1 fruit fly cellular context compared by ENCODE assay signal in genomic region chr3R:26960496-26960895, dm6.
TF ChIP-seq lines count a peak whose summit lies in the region.

No protein-coding gene starts in this region.

TF ChIP-seq in whole organism, embryonic, 481 proteins besides CTCF, POLR2A, EP300 and RAD21 (continued from another document and continues in another):
- TF ChIP-seq Drgx (GFP tag; IDR thresholded peaks at IDR 0.05; lab: Robert Waterston, UW), result 0 out of 2 replicates have a peak, but pooled peaks have one; percentile 10
- TF ChIP-seq fd96Cb (tag; optimal IDR thresholded peaks at IDR 0.05; lab: Kevin White, UChicago), result no peak
- no peak for TF ChIP-seq Rfx (GFP tag; IDR thresholded peaks at IDR 0.05; lab: Robert Waterston, UW)
- no peak for TF ChIP-seq Dbx (GFP tag; IDR thresholded peaks at IDR 0.05; lab: Robert Waterston, UW)
- no peak for TF ChIP-seq CG12299 (tag; optimal IDR thresholded peaks at IDR 0.05; lab: Kevin White, UChicago)
- no peak for TF ChIP-seq CG4424 (GFP tag; optimal IDR thresholded peaks at IDR 0.05; lab: Kevin White, UChicago)
- no peak for TF ChIP-seq CG5180 (GFP tag; optimal IDR thresholded peaks at IDR 0.05; lab: Kevin White, UChicago)
- no peak for TF ChIP-seq CG5245 (GFP tag; optimal IDR thresholded peaks at IDR 0.05; lab: Kevin White, UChicago)
- TF ChIP-seq ro (GFP tag; IDR thresholded peaks at IDR 0.05; lab: Robert Waterston, UW), result no peak
- TF ChIP-seq CG1792 (GFP tag; optimal IDR thresholded peaks at IDR 0.05; lab: Kevin White, UChicago), result no peak
- TF ChIP-seq E2f2 (GFP tag; IDR thresholded peaks at IDR 0.05; lab: Robert Waterston, UW), result no peak
- TF ChIP-seq Atf3 (GFP tag; optimal IDR thresholded peaks at IDR 0.05; lab: Kevin White, UChicago), result no peak
- no peak for TF ChIP-seq h (optimal IDR thresholded peaks at IDR 0.05; lab: Kevin White, UChicago)
- no peak for TF ChIP-seq Opbp (GFP tag; IDR thresholded peaks at IDR 0.05; lab: Robert Waterston, UW; ENCODE audit: partially characterized antibody)
- TF ChIP-seq Stat92E (GFP tag; optimal IDR thresholded peaks at IDR 0.05; lab: Kevin White, UChicago), result no peak
- no peak for TF ChIP-seq Gug (GFP tag; IDR thresholded peaks at IDR 0.05; lab: Robert Waterston, UW)
- TF ChIP-seq prd (optimal IDR thresholded peaks at IDR 0.05; lab: Kevin White, UChicago), result no peak
- no peak for TF ChIP-seq prd (GFP tag; IDR thresholded peaks at IDR 0.05; lab: Robert Waterston, UW)
- peak; percentile 38 for TF ChIP-seq CG18599 (GFP tag; optimal IDR thresholded peaks at IDR 0.05; lab: Kevin White, UChicago)
- TF ChIP-seq jigr1 (GFP tag; IDR thresholded peaks at IDR 0.05; lab: Robert Waterston, UW), result no peak
- no peak for TF ChIP-seq hb (GFP tag; IDR thresholded peaks at IDR 0.05; lab: Robert Waterston, UW; ENCODE audit: partially characterized antibody)
- TF ChIP-seq CG15269 (tag; optimal IDR thresholded peaks at IDR 0.05; lab: Kevin White, UChicago), result no peak
- TF ChIP-seq hbn (GFP tag; IDR thresholded peaks at IDR 0.05; lab: Robert Waterston, UW; ENCODE audit: partially characterized antibody), result no peak
- TF ChIP-seq ara (GFP tag; IDR thresholded peaks at IDR 0.05; lab: Robert Waterston, UW), result no peak
- TF ChIP-seq H2.0 (GFP tag; IDR thresholded peaks at IDR 0.05; lab: Robert Waterston, UW), result no peak
- TF ChIP-seq otp (GFP tag; IDR thresholded peaks at IDR 0.05; lab: Robert Waterston, UW), result 0 out of 3 replicates have a peak, but pooled peaks have one; percentile 37
- no peak for TF ChIP-seq Sry-δ (GFP tag; optimal IDR thresholded peaks at IDR 0.05; lab: Kevin White, UChicago)
- no peak for TF ChIP-seq dmrt11E (tag; optimal IDR thresholded peaks at IDR 0.05; lab: Kevin White, UChicago)
- TF ChIP-seq chn (GFP tag; optimal IDR thresholded peaks at IDR 0.05; lab: Kevin White, UChicago), result no peak
- TF ChIP-seq CG13624 (GFP tag; optimal IDR thresholded peaks at IDR 0.05; lab: Kevin White, UChicago), result no peak
- TF ChIP-seq CG16815 (GFP tag; optimal IDR thresholded peaks at IDR 0.05; lab: Kevin White, UChicago), result no peak
- TF ChIP-seq lab (GFP tag; optimal IDR thresholded peaks at IDR 0.05; lab: Kevin White, UChicago), result no peak
- no peak for TF ChIP-seq CG7372 (GFP tag; IDR thresholded peaks at IDR 0.05; lab: Robert Waterston, UW)
- no peak for TF ChIP-seq odd (GFP tag; optimal IDR thresholded peaks at IDR 0.05; lab: Kevin White, UChicago)
- TF ChIP-seq CG18262 (tag; optimal IDR thresholded peaks at IDR 0.05; lab: Kevin White, UChicago), result no peak
- TF ChIP-seq br (optimal IDR thresholded peaks at IDR 0.05; lab: Kevin White, UChicago), result no peak
- peak; percentile 17; the same call in 1 of the 2 replicates for TF ChIP-seq unc-4 (GFP tag; IDR thresholded peaks at IDR 0.05; lab: Robert Waterston, UW; ENCODE audit: partially characterized antibody)
- no peak for TF ChIP-seq stc (GFP tag; IDR thresholded peaks at IDR 0.05; lab: Robert Waterston, UW)
- no peak for TF ChIP-seq ci (GFP tag; IDR thresholded peaks at IDR 0.05; lab: Robert Waterston, UW)
- no peak for TF ChIP-seq CG7987 (GFP tag; optimal IDR thresholded peaks at IDR 0.05; lab: Kevin White, UChicago)
- 0 out of 2 replicates have a peak, but pooled peaks have one; percentile 7 for TF ChIP-seq CG14441 (GFP tag; IDR thresholded peaks at IDR 0.05; lab: Robert Waterston, UW)
- no peak for TF ChIP-seq Deaf1 (tag; optimal IDR thresholded peaks at IDR 0.05; lab: Kevin White, UChicago)
- no peak for TF ChIP-seq disco-r (GFP tag; optimal IDR thresholded peaks at IDR 0.05; lab: Kevin White, UChicago)
- no peak for TF ChIP-seq ranshi (GFP tag; IDR thresholded peaks at IDR 0.05; lab: Robert Waterston, UW)
- TF ChIP-seq sisA (GFP tag; IDR thresholded peaks at IDR 0.05; lab: Robert Waterston, UW), result 0 out of 2 replicates have a peak, but pooled peaks have one; percentile 9
- TF ChIP-seq HLH3B (GFP tag; IDR thresholded peaks at IDR 0.05; lab: Robert Waterston, UW), result no peak
- no peak for TF ChIP-seq Gsc (GFP tag; IDR thresholded peaks at IDR 0.05; lab: Robert Waterston, UW)
- TF ChIP-seq Abd-B (GFP tag; optimal IDR thresholded peaks at IDR 0.05; lab: Kevin White, UChicago), result no peak
- TF ChIP-seq CG6654 (GFP tag; optimal IDR thresholded peaks at IDR 0.05; lab: Kevin White, UChicago), result no peak
- no peak for TF ChIP-seq CG6683 (GFP tag; optimal IDR thresholded peaks at IDR 0.05; lab: Kevin White, UChicago)
- peak; percentile 35; the same call in 1 of the 2 replicates for TF ChIP-seq CG9932 (GFP tag; IDR thresholded peaks at IDR 0.05; lab: Robert Waterston, UW)
- no peak for TF ChIP-seq tgo (GFP tag; IDR thresholded peaks at IDR 0.05; lab: Robert Waterston, UW)
- no peak for TF ChIP-seq CG32767 (GFP tag; IDR thresholded peaks at IDR 0.05; lab: Robert Waterston, UW)
- no peak for TF ChIP-seq aop (GFP tag; IDR thresholded peaks at IDR 0.05; lab: Robert Waterston, UW)
- TF ChIP-seq Hmx (GFP tag; optimal IDR thresholded peaks at IDR 0.05; lab: Kevin White, UChicago), result no peak
- peak; percentile 47 for TF ChIP-seq nerfin-1 (tag; optimal IDR thresholded peaks at IDR 0.05; lab: Kevin White, UChicago)
- TF ChIP-seq D (optimal IDR thresholded peaks at IDR 0.05; lab: Kevin White, UChicago), result no peak
- TF ChIP-seq D (GFP tag; optimal IDR thresholded peaks at IDR 0.05; lab: Kevin White, UChicago), result no peak
- TF ChIP-seq sens-2 (GFP tag; IDR thresholded peaks at IDR 0.05; lab: Robert Waterston, UW), result 0 out of 2 replicates have a peak, but pooled peaks have one; percentile 52
- TF ChIP-seq Dip3 (GFP tag; optimal IDR thresholded peaks at IDR 0.05; lab: Kevin White, UChicago), result no peak
- no peak for TF ChIP-seq gro (GFP tag; optimal IDR thresholded peaks at IDR 0.05; lab: Kevin White, UChicago)
- TF ChIP-seq CG4707 (GFP tag; optimal IDR thresholded peaks at IDR 0.05; lab: Kevin White, UChicago), result no peak
- no peak for TF ChIP-seq jing (GFP tag; optimal IDR thresholded peaks at IDR 0.05; lab: Kevin White, UChicago)
- TF ChIP-seq abd-A (tag; optimal IDR thresholded peaks at IDR 0.05; lab: Kevin White, UChicago), result peak; percentile 66
- TF ChIP-seq gsb-n (tag; optimal IDR thresholded peaks at IDR 0.05; lab: Kevin White, UChicago), result no peak
- TF ChIP-seq Bgb (GFP tag; IDR thresholded peaks at IDR 0.05; lab: Robert Waterston, UW; ENCODE audit: partially characterized antibody), result peak; percentile 37; the same call in 1 of the 2 replicates
- TF ChIP-seq crol (GFP tag; IDR thresholded peaks at IDR 0.05; lab: Robert Waterston, UW), result peak; percentile 30; the same call in 1 of the 2 replicates
- TF ChIP-seq Ravus (GFP tag; IDR thresholded peaks at IDR 0.05; lab: Robert Waterston, UW), result no peak
- no peak for TF ChIP-seq pita (GFP tag; optimal IDR thresholded peaks at IDR 0.05; lab: Kevin White, UChicago)
- TF ChIP-seq zf30C (GFP tag; optimal IDR thresholded peaks at IDR 0.05; lab: Kevin White, UChicago), result no peak
- TF ChIP-seq GATAe (GFP tag; conservative IDR thresholded peaks at IDR 0.05; lab: Robert Waterston, UW), result no peak
- TF ChIP-seq CG8924 (tag; optimal IDR thresholded peaks at IDR 0.05; lab: Kevin White, UChicago), result no peak
- TF ChIP-seq CG2678 (tag; optimal IDR thresholded peaks at IDR 0.05; lab: Kevin White, UChicago), result no peak
- no peak for TF ChIP-seq CG11247 (GFP tag; IDR thresholded peaks at IDR 0.05; lab: Robert Waterston, UW)
- TF ChIP-seq Max (GFP tag; optimal IDR thresholded peaks at IDR 0.05; lab: Kevin White, UChicago), result no peak
- no peak for TF ChIP-seq CG14965 (GFP tag; optimal IDR thresholded peaks at IDR 0.05; lab: Kevin White, UChicago; ENCODE audit: borderline replicate concordance)
- no peak for TF ChIP-seq CG17328 (GFP tag; IDR thresholded peaks at IDR 0.05; lab: Robert Waterston, UW)
- TF ChIP-seq CG3838 (GFP tag; optimal IDR thresholded peaks at IDR 0.05; lab: Kevin White, UChicago), result no peak
- TF ChIP-seq mirr (GFP tag; optimal IDR thresholded peaks at IDR 0.05; lab: Kevin White, UChicago), result peak; percentile 43
- TF ChIP-seq CG11504 (tag; optimal IDR thresholded peaks at IDR 0.05; lab: Kevin White, UChicago), result no peak
- no peak for TF ChIP-seq bab2 (GFP tag; optimal IDR thresholded peaks at IDR 0.05; lab: Kevin White, UChicago)
- no peak for TF ChIP-seq Oli (tag; optimal IDR thresholded peaks at IDR 0.05; lab: Kevin White, UChicago)
- TF ChIP-seq Hr39 (optimal IDR thresholded peaks at IDR 0.05; lab: Kevin White, UChicago), result no peak
- TF ChIP-seq zen2 (GFP tag; IDR thresholded peaks at IDR 0.05; lab: Robert Waterston, UW; ENCODE audit: partially characterized antibody), result no peak
- no peak for TF ChIP-seq dati (GFP tag; IDR thresholded peaks at IDR 0.05; lab: Robert Waterston, UW)
- TF ChIP-seq sna (GFP tag; IDR thresholded peaks at IDR 0.05; lab: Robert Waterston, UW; ENCODE audit: partially characterized antibody), result 0 out of 2 replicates have a peak, but pooled peaks have one; percentile 33
- peak; percentile 72; the same call in 1 of the 3 replicates for TF ChIP-seq gce (GFP tag; IDR thresholded peaks at IDR 0.05; lab: Robert Waterston, UW)
- TF ChIP-seq CG16863 (GFP tag; optimal IDR thresholded peaks at IDR 0.05; lab: Kevin White, UChicago), result no peak
- no peak for TF ChIP-seq CG9609 (GFP tag; optimal IDR thresholded peaks at IDR 0.05; lab: Kevin White, UChicago)
- peak; percentile 11 for TF ChIP-seq CG10543 (GFP tag; optimal IDR thresholded peaks at IDR 0.05; lab: Kevin White, UChicago)
- TF ChIP-seq HmgD (GFP tag; optimal IDR thresholded peaks at IDR 0.05; lab: Kevin White, UChicago), result no peak
- TF ChIP-seq amos (GFP tag; IDR thresholded peaks at IDR 0.05; lab: Robert Waterston, UW; ENCODE audit: partially characterized antibody), result no peak
- no peak for TF ChIP-seq CG10654 (GFP tag; optimal IDR thresholded peaks at IDR 0.05; lab: Kevin White, UChicago)
- no peak for TF ChIP-seq cwo (GFP tag; optimal IDR thresholded peaks at IDR 0.05; lab: Kevin White, UChicago)
- TF ChIP-seq nmo (GFP tag; optimal IDR thresholded peaks at IDR 0.05; lab: Kevin White, UChicago), result no peak
- no peak for TF ChIP-seq nerfin-2 (GFP tag; IDR thresholded peaks at IDR 0.05; lab: Robert Waterston, UW; ENCODE audit: partially characterized antibody)
- no peak for TF ChIP-seq B-H1 (GFP tag; IDR thresholded peaks at IDR 0.05; lab: Robert Waterston, UW)
- no peak for TF ChIP-seq BEAF-32 (GFP tag; optimal IDR thresholded peaks at IDR 0.05; lab: Kevin White, UChicago)
- no peak for TF ChIP-seq CG14667 (GFP tag; IDR thresholded peaks at IDR 0.05; lab: Robert Waterston, UW)
- no peak for TF ChIP-seq CG4282 (GFP tag; optimal IDR thresholded peaks at IDR 0.05; lab: Kevin White, UChicago)
- TF ChIP-seq CG1233 (GFP tag; optimal IDR thresholded peaks at IDR 0.05; lab: Kevin White, UChicago), result no peak
- no peak for TF ChIP-seq gcm2 (GFP tag; optimal IDR thresholded peaks at IDR 0.05; lab: Kevin White, UChicago)
- TF ChIP-seq NfI (GFP tag; optimal IDR thresholded peaks at IDR 0.05; lab: Kevin White, UChicago), result no peak
- no peak for TF ChIP-seq HLH54F (GFP tag; optimal IDR thresholded peaks at IDR 0.05; lab: Kevin White, UChicago)
- TF ChIP-seq CG6689 (GFP tag; IDR thresholded peaks at IDR 0.05; lab: Robert Waterston, UW), result no peak
- no peak for TF ChIP-seq pan (optimal IDR thresholded peaks at IDR 0.05; lab: Kevin White, UChicago)
- peak in 1 of 2 experiments; percentile 10 for TF ChIP-seq pan (GFP tag; optimal IDR thresholded peaks at IDR 0.05 in 1 of 2, IDR thresholded peaks at IDR 0.05 in 1 of 2)
- TF ChIP-seq chinmo (GFP tag; IDR thresholded peaks at IDR 0.05; lab: Robert Waterston, UW; ENCODE audit: partially characterized antibody), result peak; percentile 80; the same call in 3 of the 4 replicates
- no peak for TF ChIP-seq dimm (GFP tag; IDR thresholded peaks at IDR 0.05; lab: Robert Waterston, UW)
- TF ChIP-seq CG31441 (GFP tag; IDR thresholded peaks at IDR 0.05; lab: Robert Waterston, UW), result no peak
- TF ChIP-seq CG10979 (tag; optimal IDR thresholded peaks at IDR 0.05; lab: Kevin White, UChicago), result no peak
- TF ChIP-seq CG16779 (GFP tag; IDR thresholded peaks at IDR 0.05; lab: Robert Waterston, UW), result peak; percentile 66; the same call in 1 of the 2 replicates
- no peak for TF ChIP-seq schlank (tag; optimal IDR thresholded peaks at IDR 0.05; lab: Kevin White, UChicago)
- TF ChIP-seq CG1647 (GFP tag; optimal IDR thresholded peaks at IDR 0.05; lab: Kevin White, UChicago), result no peak
- no peak for TF ChIP-seq CG7963 (GFP tag; IDR thresholded peaks at IDR 0.05; lab: Robert Waterston, UW; ENCODE audit: partially characterized antibody)
- TF ChIP-seq da (GFP tag; optimal IDR thresholded peaks at IDR 0.05; lab: Kevin White, UChicago), result no peak
- TF ChIP-seq CG10462 (GFP tag; optimal IDR thresholded peaks at IDR 0.05; lab: Kevin White, UChicago), result no peak
- TF ChIP-seq CG42726 (GFP tag; IDR thresholded peaks at IDR 0.05; lab: Robert Waterston, UW; ENCODE audit: partially characterized antibody), result no peak
- peak; percentile 22; the same call in 1 of the 2 replicates for TF ChIP-seq CG14014 (GFP tag; IDR thresholded peaks at IDR 0.05; lab: Robert Waterston, UW)
- TF ChIP-seq CG2889 (GFP tag; IDR thresholded peaks at IDR 0.05; lab: Robert Waterston, UW), result no peak
- no peak for TF ChIP-seq vvl (GFP tag; IDR thresholded peaks at IDR 0.05; lab: Robert Waterston, UW)
- no peak for TF ChIP-seq CG7839 (tag; optimal IDR thresholded peaks at IDR 0.05; lab: Kevin White, UChicago)
- TF ChIP-seq Dll (GFP tag; IDR thresholded peaks at IDR 0.05; lab: Robert Waterston, UW; ENCODE audit: partially characterized antibody), result no peak
- TF ChIP-seq CG11093 (GFP tag; IDR thresholded peaks at IDR 0.05; lab: Robert Waterston, UW), result 0 out of 3 replicates have a peak, but pooled peaks have one; percentile 48
- no peak for TF ChIP-seq CG3407 (GFP tag; optimal IDR thresholded peaks at IDR 0.05; lab: Kevin White, UChicago)
- no peak for TF ChIP-seq CG6175 (GFP tag; IDR thresholded peaks at IDR 0.05; lab: Robert Waterston, UW)
- TF ChIP-seq Nf-YC (tag; optimal IDR thresholded peaks at IDR 0.05; lab: Kevin White, UChicago), result peak; percentile 21
- no peak for TF ChIP-seq mld (GFP tag; IDR thresholded peaks at IDR 0.05; lab: Robert Waterston, UW; ENCODE audit: partially characterized antibody)
- TF ChIP-seq stwl (tag; optimal IDR thresholded peaks at IDR 0.05; lab: Kevin White, UChicago), result no peak
- peak; percentile 16 for TF ChIP-seq CG15514 (GFP tag; optimal IDR thresholded peaks at IDR 0.05; lab: Kevin White, UChicago)
- TF ChIP-seq CG11695 (GFP tag; IDR thresholded peaks at IDR 0.05; lab: Robert Waterston, UW), result no peak
- TF ChIP-seq rib (GFP tag; IDR thresholded peaks at IDR 0.05; lab: Robert Waterston, UW), result no peak
- TF ChIP-seq lov (optimal IDR thresholded peaks at IDR 0.05; lab: Kevin White, UChicago), result no peak
- no peak for TF ChIP-seq lov (GFP tag; IDR thresholded peaks at IDR 0.05; lab: Robert Waterston, UW)
